Fruit fly (Drosophila melanogaster): ENCODE results near the gene Art9.

- TF ChIP-seq EcR (GFP tag; optimal IDR thresholded peaks at IDR 0.05) (no peak), pan (optimal IDR thresholded peaks at IDR 0.05) (no peak)
Measured at dm6 chr3R:13955227-13955626, 12.0 kb upstream of the Art9 start.

Data from whole organism.